Worm (Caenorhabditis elegans): ENCODE data around the gene C24H11.2.
"Not testable (repeated sequence)": the region's sequence is repeated elsewhere in the genome, so short reads cannot be mapped to it uniquely, and the experiment has no call there.

The C24H11.2 gene

DNA sequence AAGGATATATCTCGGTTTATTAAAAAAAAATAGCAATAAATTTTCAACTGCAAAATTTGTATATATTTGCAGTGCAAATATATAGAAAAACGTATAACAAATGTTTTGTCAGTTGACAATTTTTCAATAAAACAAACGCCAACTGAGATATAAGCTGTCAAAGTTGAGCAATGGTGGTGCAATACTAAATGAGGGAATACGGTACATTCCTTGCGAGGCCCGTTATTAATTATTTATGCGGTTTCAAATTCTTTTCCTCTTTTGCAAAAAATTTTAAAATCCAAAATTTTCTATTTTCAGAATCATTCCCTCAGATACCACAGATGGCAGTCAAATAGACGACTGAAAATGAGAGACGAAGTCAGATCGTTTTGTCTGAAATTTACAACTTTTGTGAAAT, 3.3 kb upstream of the C24H11.2 start, which contains the start of gene twk-39 (continued):
- no peak for TF ChIP-seq Y79H2A.3 (GFP tag; conservative IDR thresholded peaks at IDR 0.05)
- TF ChIP-seq ceh-58 (GFP tag; IDR thresholded peaks at IDR 0.05), result no peak
- no peak for TF ChIP-seq ztf-28 (GFP tag; IDR thresholded peaks at IDR 0.05)

DNA sequence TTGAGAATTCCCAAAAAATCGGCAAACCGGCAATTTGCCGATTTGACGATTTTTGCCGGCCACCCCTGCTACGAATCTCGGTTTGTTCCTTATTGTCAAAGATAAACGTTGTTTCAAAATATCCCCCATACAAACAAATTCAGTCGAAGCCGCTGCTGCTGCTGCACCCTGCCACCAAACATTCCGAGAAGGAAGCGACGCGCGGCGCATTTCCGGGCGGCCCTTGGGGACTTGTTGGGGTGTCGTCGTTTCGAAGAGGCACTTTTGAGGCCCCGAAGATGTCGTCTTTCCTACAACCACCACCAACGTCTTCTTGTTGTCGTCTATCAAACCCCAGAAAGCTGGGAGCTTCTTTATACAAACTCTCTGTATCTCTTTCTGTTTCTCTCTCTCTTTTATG, 2.2 kb upstream of the C24H11.2 start:
- peak; percentile 80 for TF ChIP-seq zfh-2 (GFP tag; conservative IDR thresholded peaks at IDR 0.05)
- TF ChIP-seq sptf-2 (GFP tag; optimal IDR thresholded peaks at IDR 0.05), result no peak
- TF ChIP-seq ets-4 (GFP tag; optimal IDR thresholded peaks at IDR 0.05), result no peak
- peak; percentile 28; the same call in 1 of the 2 replicates for TF ChIP-seq egrh-3 (GFP tag; IDR thresholded peaks at IDR 0.05)

DNA sequence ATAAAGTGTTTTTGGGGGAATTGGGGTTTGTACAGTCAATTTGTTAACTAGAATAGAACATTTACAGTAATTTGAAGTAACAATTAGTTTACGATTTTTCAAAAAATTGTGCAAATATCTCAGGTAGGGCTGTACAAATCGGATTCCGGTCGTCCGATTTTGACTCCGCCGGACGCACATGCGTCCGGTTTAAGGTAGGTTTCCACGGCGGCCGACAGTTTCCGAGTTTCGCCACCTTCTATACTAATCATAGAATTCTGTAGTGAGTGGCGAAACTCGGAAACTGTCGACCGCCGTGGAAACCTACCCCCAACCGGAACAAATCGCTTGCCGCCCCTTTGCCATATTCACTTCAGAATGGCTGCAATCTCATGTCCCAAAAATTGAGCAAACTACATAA, 2.7 kb downstream of the C24H11.2 start:
- peak; percentile 67 for TF ChIP-seq snpc-4 (GFP tag; optimal IDR thresholded peaks at IDR 0.05)
- peak in 3 of 4 experiments; percentile 63 to 86 (median 80) for TF ChIP-seq snpc-4 (tag; optimal IDR thresholded peaks at IDR 0.05)
- TF ChIP-seq K11D2.4 (GFP tag; IDR thresholded peaks at IDR 0.05), result no peak
- TF ChIP-seq ztf-28 (GFP tag; IDR thresholded peaks at IDR 0.05), result no peak
- TF ChIP-seq somi-1 (GFP tag; optimal IDR thresholded peaks at IDR 0.05), result no peak
- TF ChIP-seq snpc-1.1 (tag; optimal IDR thresholded peaks at IDR 0.05; ENCODE audit: insufficient read depth), result peak; percentile 60
- TF ChIP-seq bed-2 (GFP tag; IDR thresholded peaks at IDR 0.05), result no peak

DNA sequence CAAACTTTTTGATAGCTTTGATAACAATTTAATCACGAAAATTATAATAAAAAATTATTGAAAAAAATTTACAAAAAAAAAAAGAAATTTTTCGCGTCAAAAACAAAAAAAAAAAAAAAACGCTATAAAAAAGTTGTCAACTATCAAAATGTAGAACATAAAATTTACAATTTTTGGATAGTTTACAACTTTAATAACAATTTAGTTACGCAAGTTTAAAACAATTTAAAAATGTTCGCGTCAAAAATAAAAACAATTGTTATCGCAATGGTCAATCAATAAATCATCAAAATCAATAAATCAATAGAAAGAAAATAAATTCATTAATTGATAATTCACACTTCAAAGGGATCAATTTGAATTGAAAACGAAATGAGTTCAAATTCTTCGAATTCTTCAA, 4.8 kb downstream of the C24H11.2 start, which contains the start of gene C24H11.1:
C24H11.1 (plus strand) TSS at position 301 of the 400 bp plus-strand sequence.
- TF ChIP-seq fkh-3 (tag; optimal IDR thresholded peaks at IDR 0.05); tbp1 (GFP tag; optimal IDR thresholded peaks at IDR 0.05); C06A6.2 (GFP tag; conservative IDR thresholded peaks at IDR 0.05): not testable (repeated sequence)

DNA sequence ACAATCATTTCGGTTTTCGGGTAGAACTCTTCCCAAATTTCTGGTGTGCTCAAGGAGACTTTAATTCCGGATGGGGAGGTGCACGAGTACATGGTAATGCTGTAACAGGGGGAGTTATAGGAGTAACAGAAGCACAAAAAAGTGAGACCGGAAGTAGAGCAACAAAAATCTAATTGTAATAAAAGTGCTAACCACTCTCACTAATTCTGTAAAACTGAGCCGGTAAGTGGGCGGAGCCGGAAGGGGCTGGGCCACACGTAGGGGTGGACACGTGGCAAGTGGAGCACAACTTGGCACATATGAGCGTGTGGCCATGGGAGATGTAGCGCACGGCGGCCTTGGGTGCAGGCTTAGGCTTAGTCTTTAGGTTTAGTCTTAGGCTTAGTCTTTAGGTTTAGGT, 6.2 kb downstream of the C24H11.2 start, which contains the start of gene tbx-38:
tbx-38 (minus strand) TSS at position 101 of the 400 bp plus-strand sequence.
- TF ChIP-seq zfh-2 (GFP tag; conservative IDR thresholded peaks at IDR 0.05) (0 out of 2 replicates have a peak, but pooled peaks have one; percentile 36), ceh-27 (GFP tag; optimal IDR thresholded peaks at IDR 0.05) (no peak)

DNA sequence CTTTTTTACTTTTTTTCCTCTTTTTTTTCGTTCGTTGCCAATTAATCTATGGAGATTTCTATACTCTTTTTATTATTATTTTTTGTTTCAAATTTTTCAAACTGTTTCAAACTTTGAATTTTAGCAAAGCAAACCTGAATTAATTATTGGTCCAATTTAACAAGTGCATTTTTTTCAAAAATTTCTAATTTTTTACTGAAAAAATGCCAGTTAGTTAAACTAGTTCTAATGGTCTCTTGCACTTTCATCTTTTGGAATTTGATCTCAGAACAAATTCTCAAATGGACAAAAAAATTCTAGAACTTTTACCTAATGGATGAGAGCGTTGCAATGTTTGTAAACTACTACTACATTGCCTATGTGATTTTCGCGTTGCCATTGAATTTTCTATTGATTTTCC, 10.3 kb downstream of the C24H11.2 start, which contains the start of gene srd-74:
srd-74 (plus strand) TSS at position 301 of the 400 bp plus-strand sequence.
- TF ChIP-seq ccch-3 (GFP tag; optimal IDR thresholded peaks at IDR 0.05) (no peak), lin-54 (GFP tag; optimal IDR thresholded peaks at IDR 0.05) (no peak), ztf-18 (tag; optimal IDR thresholded peaks at IDR 0.05) (no peak), repo-1 (tag; optimal IDR thresholded peaks at IDR 0.05) (no peak), unc-62 (GFP tag; optimal IDR thresholded peaks at IDR 0.05) (no peak), nhr-179 (tag; optimal IDR thresholded peaks at IDR 0.05) (no peak), snpc-1.1 (tag; optimal IDR thresholded peaks at IDR 0.05; ENCODE audit: insufficient read depth) (no peak), F33H1.4 (GFP tag; IDR thresholded peaks at IDR 0.05) (no peak), madf-8 (GFP tag; conservative IDR thresholded peaks at IDR 0.05) (no peak), B0019.2 (GFP tag; conservative IDR thresholded peaks at IDR 0.05) (no peak), C17E4.6 (GFP tag; IDR thresholded peaks at IDR 0.05) (no peak), aptf-2 (GFP tag; conservative IDR thresholded peaks at IDR 0.05) (no peak), lin-35 (GFP tag; optimal IDR thresholded peaks at IDR 0.05) (no peak), dpff-1 (tag; optimal IDR thresholded peaks at IDR 0.05) (no peak), ztf-28 (GFP tag; IDR thresholded peaks at IDR 0.05) (no peak), akir-1 (GFP tag; optimal IDR thresholded peaks at IDR 0.05) (no peak), ets-4 (GFP tag; optimal IDR thresholded peaks at IDR 0.05) (no peak), let-607 (tag; optimal IDR thresholded peaks at IDR 0.05) (no peak), madf-10 (tag; optimal IDR thresholded peaks at IDR 0.05) (no peak)
